Worm (Caenorhabditis elegans): Measurements from ENCODE around the gene ZK616.5.

DNA sequence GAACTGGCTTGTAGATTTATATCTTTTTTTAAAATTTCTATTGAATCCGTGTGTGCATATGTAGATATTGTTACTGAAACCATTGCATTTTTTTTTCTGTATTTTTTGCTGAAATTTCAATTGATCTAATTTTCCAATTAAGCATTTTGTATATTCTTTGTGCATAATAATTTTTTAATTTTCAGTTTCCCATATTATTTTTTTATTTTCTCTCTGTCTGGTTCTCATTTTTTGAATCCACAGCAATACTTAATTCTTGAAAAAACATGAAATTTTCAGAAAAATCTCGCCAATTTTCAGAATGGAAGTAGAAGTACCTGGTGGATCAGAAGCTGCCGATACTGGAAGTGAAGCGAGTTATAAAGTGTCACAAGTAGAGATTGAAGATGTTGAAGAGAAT is 25.2 kb upstream of the ZK616.5 start, which contains the start of gene sand-1:
- TF ChIP-seq Y75B8A.6 (GFP tag; IDR thresholded peaks at IDR 0.05), result no peak
- TF ChIP-seq aly-2 (tag; optimal IDR thresholded peaks at IDR 0.05), result no peak
- no peak for TF ChIP-seq fkh-10 (GFP tag; optimal IDR thresholded peaks at IDR 0.05)
- TF ChIP-seq snpc-4 (tag; optimal IDR thresholded peaks at IDR 0.05), result no peak
- TF ChIP-seq tra-1 (GFP tag; IDR thresholded peaks at IDR 0.05), result no peak
- TF ChIP-seq snpc-1.2 (GFP tag; IDR thresholded peaks at IDR 0.05), result no peak
- no peak for TF ChIP-seq zag-1 (tag; optimal IDR thresholded peaks at IDR 0.05)
